Worm (Caenorhabditis elegans): Measurements from ENCODE around the gene haly-1.

haly-1 gene

ce11 chrX:10913981-10914380 is 17.6 kb upstream of the haly-1 start, which contains the start of gene F47B10.9:
F47B10.9 (minus strand) TSS chrX:10914081.
- no peak for TF ChIP-seq fkh-6 (tag; optimal IDR thresholded peaks at IDR 0.05)
- TF ChIP-seq unc-3 (GFP tag; conservative IDR thresholded peaks at IDR 0.05), result no peak
- TF ChIP-seq unc-3 (tag; optimal IDR thresholded peaks at IDR 0.05), result no peak
- no peak for TF ChIP-seq ceh-9 (tag; optimal IDR thresholded peaks at IDR 0.05)
- TF ChIP-seq sdc-2 (tag; optimal IDR thresholded peaks at IDR 0.05), result no peak
- no peak for TF ChIP-seq fax-1 (tag; optimal IDR thresholded peaks at IDR 0.05)
- no peak for TF ChIP-seq pax-1 (tag; optimal IDR thresholded peaks at IDR 0.05)
- TF ChIP-seq lim-6 (tag; optimal IDR thresholded peaks at IDR 0.05), result no peak
- TF ChIP-seq fkh-10 (GFP tag; optimal IDR thresholded peaks at IDR 0.05), result no peak
- TF ChIP-seq C38D4.7 (GFP tag; optimal IDR thresholded peaks at IDR 0.05), result no peak
- no peak for TF ChIP-seq unc-42 (tag; optimal IDR thresholded peaks at IDR 0.05)
- TF ChIP-seq pqm-1 (tag; optimal IDR thresholded peaks at IDR 0.05), result no peak
- TF ChIP-seq eyg-1 (tag; optimal IDR thresholded peaks at IDR 0.05), result no peak
- TF ChIP-seq mec-3 (tag; optimal IDR thresholded peaks at IDR 0.05; ENCODE audit: borderline replicate concordance), result no peak
- no peak for TF ChIP-seq ets-4 (tag; optimal IDR thresholded peaks at IDR 0.05)
- TF ChIP-seq ztf-16 (tag; optimal IDR thresholded peaks at IDR 0.05), result no peak
- TF ChIP-seq rnt-1 (tag; optimal IDR thresholded peaks at IDR 0.05), result no peak
- TF ChIP-seq elt-2 (tag; optimal IDR thresholded peaks at IDR 0.05), result no peak
- TF ChIP-seq ceh-48 (tag; optimal IDR thresholded peaks at IDR 0.05), result no peak

- TF ChIP-seq mec-3 (tag; optimal IDR thresholded peaks at IDR 0.05; ENCODE audit: borderline replicate concordance) (no peak), tbx-7 (tag; optimal IDR thresholded peaks at IDR 0.05) (no peak), pax-1 (tag; optimal IDR thresholded peaks at IDR 0.05) (no peak), unc-55 (GFP tag; optimal IDR thresholded peaks at IDR 0.05) (no peak), madf-2 (tag; optimal IDR thresholded peaks at IDR 0.05) (no peak), dmd-4 (tag; optimal IDR thresholded peaks at IDR 0.05; ENCODE audit: borderline replicate concordance) (no peak), ceh-19 (GFP tag; optimal IDR thresholded peaks at IDR 0.05) (no peak), ceh-48 (tag; optimal IDR thresholded peaks at IDR 0.05) (no peak), nfya-1 (tag; optimal IDR thresholded peaks at IDR 0.05) (no peak)
Measured at ce11 chrX:10910716-10911115, 14.3 kb upstream of the haly-1 start, which contains the start of gene F47B10.8. F47B10.8 (minus strand) TSS chrX:10910816.

DNA sequence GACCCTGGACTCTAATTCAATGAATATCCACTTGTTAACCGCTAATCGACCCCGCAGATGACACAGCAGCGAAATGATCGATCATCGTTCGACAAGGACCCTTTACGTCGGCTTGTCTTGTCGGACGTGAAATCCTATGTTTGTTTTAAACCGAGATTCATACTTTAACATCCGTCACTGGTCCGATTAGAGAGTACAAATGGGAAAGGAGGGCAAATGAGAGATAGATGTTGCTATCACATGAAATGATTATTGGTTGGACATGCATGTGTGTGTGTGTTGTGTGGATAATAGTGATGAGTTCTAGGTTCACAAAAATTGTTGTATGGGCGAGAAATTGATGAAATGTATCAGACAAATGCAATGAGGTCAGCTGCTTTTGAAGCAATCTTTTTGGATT is 13.3 kb upstream of the haly-1 start:
- peak; percentile 55 for TF ChIP-seq unc-55 (GFP tag; optimal IDR thresholded peaks at IDR 0.05)
- no peak for TF ChIP-seq K02D7.2 (tag; optimal IDR thresholded peaks at IDR 0.05)
- no peak for TF ChIP-seq ttx-3 (tag; optimal IDR thresholded peaks at IDR 0.05)
- TF ChIP-seq ceh-18 (tag; optimal IDR thresholded peaks at IDR 0.05), result no peak
- TF ChIP-seq npax-4 (tag; optimal IDR thresholded peaks at IDR 0.05), result no peak
- no peak for TF ChIP-seq ceh-6 (GFP tag; optimal IDR thresholded peaks at IDR 0.05)
- TF ChIP-seq dve-1 (tag; optimal IDR thresholded peaks at IDR 0.05), result no peak

DNA sequence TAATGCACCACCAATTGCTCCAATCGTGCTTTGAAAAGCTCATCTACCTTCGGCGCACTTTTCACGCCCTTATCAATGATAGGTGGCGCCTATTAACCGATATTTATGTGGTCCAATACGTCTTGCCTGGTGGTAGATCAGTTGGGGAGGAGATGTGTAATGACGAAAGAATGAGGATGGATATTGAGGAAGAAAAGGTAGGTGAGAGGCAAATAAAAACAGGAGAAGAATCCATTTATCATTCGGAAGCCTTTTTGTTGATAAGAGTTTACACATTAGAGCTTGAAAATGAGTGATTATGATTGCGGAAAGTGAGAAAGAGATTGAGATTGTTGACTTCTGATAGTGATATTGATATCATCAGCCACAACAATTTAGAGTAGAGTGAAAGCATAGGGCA is 11.0 kb upstream of the haly-1 start:
- TF ChIP-seq npax-4 (tag; optimal IDR thresholded peaks at IDR 0.05), result no peak
- no peak for TF ChIP-seq K09A11.1 (tag; optimal IDR thresholded peaks at IDR 0.05; ENCODE audit: insufficient read depth)
- no peak for TF ChIP-seq fkh-10 (GFP tag; optimal IDR thresholded peaks at IDR 0.05)
- TF ChIP-seq ceh-9 (tag; optimal IDR thresholded peaks at IDR 0.05), result no peak
- no peak for TF ChIP-seq unc-3 (GFP tag; conservative IDR thresholded peaks at IDR 0.05)
- no peak for TF ChIP-seq unc-3 (tag; optimal IDR thresholded peaks at IDR 0.05)
- TF ChIP-seq lim-6 (tag; optimal IDR thresholded peaks at IDR 0.05), result no peak
- no peak for TF ChIP-seq pha-2 (tag; optimal IDR thresholded peaks at IDR 0.05)
- TF ChIP-seq syd-9 (tag; optimal IDR thresholded peaks at IDR 0.05), result no peak
- TF ChIP-seq fkh-6 (tag; optimal IDR thresholded peaks at IDR 0.05), result no peak
- no peak for TF ChIP-seq elt-2 (tag; optimal IDR thresholded peaks at IDR 0.05)
- TF ChIP-seq pat-9 (tag; optimal IDR thresholded peaks at IDR 0.05), result no peak
- no peak for TF ChIP-seq lin-11 (tag; optimal IDR thresholded peaks at IDR 0.05)
- no peak for TF ChIP-seq zip-5 (tag; optimal IDR thresholded peaks at IDR 0.05)
- no peak for TF ChIP-seq ztf-16 (tag; optimal IDR thresholded peaks at IDR 0.05)
